Worm (Caenorhabditis elegans) whole organism, early embryonic: ENCODE results near the gene Y38F1A.2.

ENCODE experiments used
- B0310.2 ChIP-seq: sonication (generic microtip); optimal IDR thresholded peaks from 2 replicates; lab custom pipeline; 2016; ENCODE audit warnings: mild to moderate bottlenecking, missing genetic modification characterization, missing compliant biosample characterization
- F13C5.2 ChIP-seq: sonication (generic microtip); optimal IDR thresholded peaks from 2 replicates; lab custom pipeline; 2017; ENCODE audit warnings: mild to moderate bottlenecking, missing genetic modification characterization, inconsistent platforms, missing compliant biosample characterization
- aly-1 ChIP-seq: sonication (generic microtip); optimal IDR thresholded peaks from 2 replicates; lab custom pipeline; 2016; ENCODE audit warnings: missing genetic modification characterization, missing compliant biosample characterization
- ama-1 ChIP-seq: fragments of 150-350 bp; optimal IDR thresholded peaks from 2 replicates; lab custom pipeline; 2014
- ceh-13 ChIP-seq: fragments of 200-800 bp; sonication (Bioruptor generic); optimal IDR thresholded peaks from 2 replicates; lab custom pipeline; 2018; ENCODE audit warnings: mild to moderate bottlenecking, missing genetic modification characterization, missing compliant biosample characterization
- ceh-36 ChIP-seq: sonication (generic microtip); optimal IDR thresholded peaks from 2 replicates; lab custom pipeline; 2016; ENCODE audit warnings: missing genetic modification characterization, inconsistent platforms, missing compliant biosample characterization
- ets-7 ChIP-seq: sonication (generic microtip); optimal IDR thresholded peaks from 2 replicates; lab custom pipeline; 2016; ENCODE audit warnings: missing genotype, missing genetic modification characterization, missing compliant biosample characterization
- flt-1 ChIP-seq: fragments of 200-800 bp; sonication (Bioruptor generic); IDR thresholded peaks from 2 replicates; pipeline ENCODE4 v1.3.6; 2022; ENCODE audit warnings: missing genetic modification characterization, missing compliant biosample characterization
- hmbx-1 ChIP-seq: sonication (generic microtip); optimal IDR thresholded peaks from 2 replicates; lab custom pipeline; 2016; ENCODE audit warnings: mild to moderate bottlenecking, missing genetic modification characterization, missing compliant biosample characterization
- hmg-4 ChIP-seq: fragments of 200-800 bp; sonication (Bioruptor generic); optimal IDR thresholded peaks from 2 replicates; lab custom pipeline; 2018; ENCODE audit warnings: mild to moderate bottlenecking, missing genetic modification characterization, missing compliant biosample characterization
- hnd-1 ChIP-seq: sonication (generic microtip); optimal IDR thresholded peaks from 2 replicates; lab custom pipeline; 2016; ENCODE audit warnings: missing genetic modification characterization, missing compliant biosample characterization
- pes-1 ChIP-seq: fragments of 200-800 bp; sonication (Bioruptor generic); IDR thresholded peaks from 2 replicates; pipeline ENCODE4 v1.3.6; 2022; ENCODE audit warnings: missing genetic modification reagents, missing genetic modification characterization, missing compliant biosample characterization
- scrt-1 ChIP-seq: fragments of 200-800 bp; sonication (Bioruptor generic); IDR thresholded peaks from 2 replicates; pipeline ENCODE4 v1.3.6; 2022; ENCODE audit warnings: missing genetic modification characterization, missing compliant biosample characterization
- sea-1 ChIP-seq: fragments of 200-800 bp; sonication (Bioruptor generic); conservative IDR thresholded peaks from 2 replicates; pipeline ENCODE4 v1.3.6; 2022; ENCODE audit warnings: missing genetic modification characterization, missing compliant biosample characterization
- tbx-11 ChIP-seq: fragments of 200-800 bp; sonication (Bioruptor generic); IDR thresholded peaks from 2 replicates; pipeline ENCODE4 v1.3.6; 2022; ENCODE audit warnings: missing genetic modification characterization, missing compliant biosample characterization
- tbx-37 ChIP-seq: fragments of 200-800 bp; sonication (Bioruptor generic); conservative IDR thresholded peaks from 2 replicates; pipeline ENCODE4 v1.3.6; 2022; ENCODE audit warnings: missing genetic modification reagents, missing genetic modification characterization, missing compliant biosample characterization
- tra-4 ChIP-seq: sonication (generic microtip); optimal IDR thresholded peaks from 2 replicates; lab custom pipeline; 2017; ENCODE audit warnings: missing genetic modification characterization, missing compliant biosample characterization

The Y38F1A.2 gene

ce11 chrII:12954670-12955069 lies at the start of gene Y38F1A.2, which contains the start of gene Y38F1A.1:
Gene Y38F1A.2, plus strand, starts transcription at chrII:12954958.
Gene Y38F1A.1, minus strand, starts transcription at chrII:12954770.
- TF ChIP-seq ama-1 (lab: Kevin White, UChicago) (no peak), ceh-36 (tag; lab: Kevin White, UChicago) (no peak), hmbx-1 (tag; lab: Kevin White, UChicago) (no peak), ceh-13 (no peak), F13C5.2 (tag; lab: Kevin White, UChicago) (no peak), sea-1 (no peak), B0310.2 (no peak), flt-1 (GFP tag; lab: Robert Waterston, UW) (no peak)

- TF ChIP-seq F13C5.2 (tag; lab: Kevin White, UChicago), result no peak
- TF ChIP-seq tbx-11 (GFP tag; lab: Robert Waterston, UW), result no peak
- no peak for TF ChIP-seq ceh-13
- TF ChIP-seq pes-1 (GFP tag; lab: Robert Waterston, UW), result no peak
- no peak for TF ChIP-seq tbx-37 (GFP tag; lab: Robert Waterston, UW)
- no peak for TF ChIP-seq hnd-1 (tag; lab: Kevin White, UChicago)
Observed at ce11 chrII:12907070-12907469, 47.7 kb upstream of the Y38F1A.2 start, which contains the start of gene nspb-11. Gene nspb-11, plus strand, starts transcription at chrII:12907370.

- no peak for TF ChIP-seq hmbx-1 (tag; lab: Kevin White, UChicago)
- no peak for TF ChIP-seq ceh-13
- no peak for TF ChIP-seq F13C5.2 (tag; lab: Kevin White, UChicago)
- TF ChIP-seq sea-1, result no peak
- TF ChIP-seq flt-1 (GFP tag; lab: Robert Waterston, UW), result no peak
- TF ChIP-seq tbx-37 (GFP tag; lab: Robert Waterston, UW), result no peak
Observed at ce11 chrII:12908779-12909178, 46.0 kb upstream of the Y38F1A.2 start, which contains the start of gene ddn-2. Gene ddn-2, plus strand, starts transcription at chrII:12909079.

ce11 chrII:12914514-12915075 lies 40.2 kb upstream of the Y38F1A.2 start, which contains the start of gene F35C5.12:
Gene F35C5.12, minus strand, starts transcription at chrII:12914564.
- no peak for TF ChIP-seq pes-1 (GFP tag; lab: Robert Waterston, UW)
- no peak for TF ChIP-seq ets-7 (tag; lab: Kevin White, UChicago)
- no peak for TF ChIP-seq tbx-11 (GFP tag; lab: Robert Waterston, UW)
- TF ChIP-seq sea-1, result no peak
- no peak for TF ChIP-seq ceh-36 (tag; lab: Kevin White, UChicago)
- TF ChIP-seq ama-1 (lab: Kevin White, UChicago), result no peak
- no peak for TF ChIP-seq tra-4
- TF ChIP-seq hmbx-1 (tag; lab: Kevin White, UChicago), result no peak
- TF ChIP-seq tbx-37 (GFP tag; lab: Robert Waterston, UW), result no peak
- TF ChIP-seq hmg-4 (GFP tag; lab: Kevin White, UChicago), result no peak
- TF ChIP-seq aly-1 (tag; lab: Kevin White, UChicago), result no peak

- no peak for TF ChIP-seq ama-1 (lab: Kevin White, UChicago)
- TF ChIP-seq sea-1, result no peak
- TF ChIP-seq scrt-1 (GFP tag; lab: Robert Waterston, UW), result no peak
- TF ChIP-seq ceh-13, result no peak
- no peak for TF ChIP-seq pes-1 (GFP tag; lab: Robert Waterston, UW)
- no peak for TF ChIP-seq flt-1 (GFP tag; lab: Robert Waterston, UW)
- TF ChIP-seq tra-4, result no peak
- no peak for TF ChIP-seq tbx-11 (GFP tag; lab: Robert Waterston, UW)
- no peak for TF ChIP-seq hmbx-1 (tag; lab: Kevin White, UChicago)
- no peak for TF ChIP-seq F13C5.2 (tag; lab: Kevin White, UChicago)
- TF ChIP-seq B0310.2, result no peak
Observed at ce11 chrII:12918960-12919553, 35.7 kb upstream of the Y38F1A.2 start, which contains the start of the genes F58G1.2 and wago-4. Gene F58G1.2, minus strand, starts transcription at chrII:12919010. Gene wago-4, plus strand, starts transcription at chrII:12919551.

ce11 chrII:12921478-12921877 lies 33.3 kb upstream of the Y38F1A.2 start:
- TF ChIP-seq hnd-1 (tag; lab: Kevin White, UChicago) (no peak), tra-4 (no peak), B0310.2 (no peak), F13C5.2 (tag; lab: Kevin White, UChicago) (no peak), pes-1 (GFP tag; lab: Robert Waterston, UW) (no peak), hmbx-1 (tag; lab: Kevin White, UChicago) (no peak), ama-1 (lab: Kevin White, UChicago) (no peak), flt-1 (GFP tag; lab: Robert Waterston, UW) (no peak), sea-1 (no peak), hmg-4 (GFP tag; lab: Kevin White, UChicago) (no peak), tbx-37 (GFP tag; lab: Robert Waterston, UW) (no peak), aly-1 (tag; lab: Kevin White, UChicago) (no peak), ceh-13 (no peak), ceh-36 (tag; lab: Kevin White, UChicago) (no peak), ets-7 (tag; lab: Kevin White, UChicago) (no peak)

ce11 chrII:12923225-12923624 lies 31.5 kb upstream of the Y38F1A.2 start:
- TF ChIP-seq hnd-1 (tag; lab: Kevin White, UChicago), result no peak
- no peak for TF ChIP-seq ets-7 (tag; lab: Kevin White, UChicago)
- no peak for TF ChIP-seq aly-1 (tag; lab: Kevin White, UChicago)
- TF ChIP-seq scrt-1 (GFP tag; lab: Robert Waterston, UW), result no peak
- TF ChIP-seq ceh-13, result no peak

- no peak for TF ChIP-seq ceh-13
- no peak for TF ChIP-seq scrt-1 (GFP tag; lab: Robert Waterston, UW)
- no peak for TF ChIP-seq sea-1
- TF ChIP-seq ceh-36 (tag; lab: Kevin White, UChicago), result no peak
- TF ChIP-seq aly-1 (tag; lab: Kevin White, UChicago), result no peak
- no peak for TF ChIP-seq ets-7 (tag; lab: Kevin White, UChicago)
- no peak for TF ChIP-seq flt-1 (GFP tag; lab: Robert Waterston, UW)
- no peak for TF ChIP-seq hmbx-1 (tag; lab: Kevin White, UChicago)
- no peak for TF ChIP-seq B0310.2
- no peak for TF ChIP-seq tbx-37 (GFP tag; lab: Robert Waterston, UW)
Observed at ce11 chrII:12925551-12925950, 29.2 kb upstream of the Y38F1A.2 start, which contains the start of gene F58G1.8. Gene F58G1.8, minus strand, starts transcription at chrII:12925651.
